Fruit fly (Drosophila melanogaster): ENCODE measurements around the gene Mtl.

dm6 chr3R:27643080-27643479, 6.9 kb downstream of the Mtl start:
- no peak for TF ChIP-seq CG6854 (GFP tag; optimal IDR thresholded peaks at IDR 0.05)
- no peak for TF ChIP-seq Hr38 (GFP tag; optimal IDR thresholded peaks at IDR 0.05)
- TF ChIP-seq eg (GFP tag; IDR thresholded peaks at IDR 0.05): no peak
- TF ChIP-seq CG11294 (GFP tag; IDR thresholded peaks at IDR 0.05): no peak
- TF ChIP-seq Lpt (GFP tag; optimal IDR thresholded peaks at IDR 0.05): no peak
- no peak for TF ChIP-seq lz (GFP tag; optimal IDR thresholded peaks at IDR 0.05)
- no peak for TF ChIP-seq Hr39 (GFP tag; optimal IDR thresholded peaks at IDR 0.05)
- no peak for TF ChIP-seq Ets21C (GFP tag; optimal IDR thresholded peaks at IDR 0.05)
- TF ChIP-seq CG3032 (tag; optimal IDR thresholded peaks at IDR 0.05): no peak
- TF ChIP-seq ss (GFP tag; optimal IDR thresholded peaks at IDR 0.05): no peak
- no peak for TF ChIP-seq acj6 (GFP tag; optimal IDR thresholded peaks at IDR 0.05)
- no peak for TF ChIP-seq CG9139 (GFP tag; optimal IDR thresholded peaks at IDR 0.05)
- no peak for TF ChIP-seq Eip78C (GFP tag)

Data from whole organism, prepupa.